Worm (Caenorhabditis elegans) whole organism, L1 larva: ENCODE data around the gene sri-28.
A peak's percentile ranks its signal among the peaks of the same experiment; 100 is the strongest.

Source experiments
- aha-1 ChIP-seq: fragments of 150-350 bp; optimal IDR thresholded peaks from 2 replicates; lab custom pipeline; 2014; ENCODE audit warnings: missing biosample characterization, missing genetic modification characterization
- ceh-8 ChIP-seq: fragments of 200-800 bp; sonication (Bioruptor generic); optimal IDR thresholded peaks from 2 replicates; lab custom pipeline; 2018; ENCODE audit warnings: mild to moderate bottlenecking, missing genetic modification characterization, moderate library complexity, missing compliant biosample characterization
- ceh-82 ChIP-seq, 3 experiments: fragments of 150-350 bp in 1 of 3; sonication (generic microtip) in 2 of 3; optimal IDR thresholded peaks; 2 replicates each; lab custom pipeline; 2014 to 2017; ENCODE audit warnings: missing biosample characterization in 3 of 3, missing genetic modification characterization in 3 of 3
- ceh-88 ChIP-seq: fragments of 200-800 bp; sonication (Bioruptor generic); IDR thresholded peaks from 2 replicates; pipeline ENCODE4 v1.3.6; 2022; ENCODE audit warnings: missing genetic modification characterization, missing compliant biosample characterization
- ceh-90 ChIP-seq: sonication (generic microtip); optimal IDR thresholded peaks from 2 replicates; lab custom pipeline; 2016; ENCODE audit warnings: missing genetic modification characterization, missing compliant biosample characterization
- ces-1 ChIP-seq: fragments of 150-350 bp; optimal IDR thresholded peaks from 2 replicates; lab custom pipeline; 2014; ENCODE audit warnings: missing biosample characterization, missing genetic modification reagents, missing genetic modification characterization
- dpl-1 ChIP-seq, 3 experiments: fragments of 150-350 bp in 2 of 3; sonication (generic microtip) in 1 of 3; optimal IDR thresholded peaks; 2 replicates each; lab custom pipeline; 2014 to 2017; ENCODE audit warnings: missing biosample characterization in 3 of 3, missing genetic modification characterization in 3 of 3, missing genetic modification reagents in 3 of 3
- efl-1 ChIP-seq, 4 experiments: fragments of 150-350 bp; optimal IDR thresholded peaks in 3 of 4; peaks in 1 of 4; 1 replicate in 1 of 4; 2 replicates in 3 of 4; lab custom pipeline; 2014; ENCODE audit warnings: missing biosample characterization in 2 of 4, missing genetic modification characterization in 2 of 4, missing genetic modification reagents in 2 of 4
- egl-13 ChIP-seq: sonication (generic microtip); optimal IDR thresholded peaks from 2 replicates; lab custom pipeline; 2016; ENCODE audit warnings: missing genotype, missing genetic modification reagents, missing genetic modification characterization, missing compliant biosample characterization
- egl-27 ChIP-seq, 2 experiments: fragments of 150-350 bp in 1 of 2; sonication (generic microtip); optimal IDR thresholded peaks; 3 replicates each; lab custom pipeline; 2017 to 2018; ENCODE audit warnings: missing biosample characterization in 2 of 2, missing genetic modification characterization in 2 of 2, missing genetic modification reagents in 2 of 2
- elt-2 ChIP-seq: sonication (generic microtip); optimal IDR thresholded peaks from 2 replicates; lab custom pipeline; 2016; ENCODE audit warnings: missing genetic modification characterization, mild to moderate bottlenecking, inconsistent platforms, missing compliant biosample characterization, missing genetic modification reagents
- fkh-4 ChIP-seq: sonication (generic microtip); optimal IDR thresholded peaks from 2 replicates; lab custom pipeline; 2016; ENCODE audit warnings: missing compliant biosample characterization, missing genetic modification characterization, borderline replicate concordance
- fkh-8 ChIP-seq: sonication (generic microtip); optimal IDR thresholded peaks from 2 replicates; lab custom pipeline; 2016; ENCODE audit warnings: mild to moderate bottlenecking, missing genetic modification characterization, missing compliant biosample characterization
- fos-1 ChIP-seq: fragments of 150-350 bp; optimal IDR thresholded peaks from 2 replicates; lab custom pipeline; 2014; ENCODE audit warnings: missing biosample characterization, missing genetic modification characterization
- hlh-17 ChIP-seq: fragments of 200-800 bp; sonication (Bioruptor generic); optimal IDR thresholded peaks from 2 replicates; lab custom pipeline; 2018; ENCODE audit warnings: missing genetic modification characterization, mild to moderate bottlenecking, missing compliant biosample characterization, moderate library complexity, borderline replicate concordance
- hpl-2 ChIP-seq: fragments of 150-350 bp; optimal IDR thresholded peaks from 2 replicates; lab custom pipeline; 2014; ENCODE audit warnings: missing biosample characterization, missing genetic modification reagents, missing genetic modification characterization
- irx-1 ChIP-seq: sonication (generic microtip); optimal IDR thresholded peaks from 2 replicates; lab custom pipeline; 2016; ENCODE audit warnings: missing genetic modification characterization, missing compliant biosample characterization
- isw-1 ChIP-seq: fragments of 200-800 bp; sonication (Bioruptor generic); IDR thresholded peaks from 2 replicates; pipeline ENCODE4 v1.3.6; 2022; ENCODE audit warnings: missing genetic modification characterization, missing compliant biosample characterization
- jun-1 ChIP-seq: fragments of 150-350 bp; optimal IDR thresholded peaks from 2 replicates; lab custom pipeline; 2014; ENCODE audit warnings: missing biosample characterization, missing genetic modification reagents, missing genetic modification characterization
- lin-35 ChIP-seq, 2 experiments: fragments of 150-350 bp; optimal IDR thresholded peaks; 2 replicates each; lab custom pipeline; 2014; ENCODE audit warnings: missing biosample characterization in 2 of 2, missing genetic modification characterization in 2 of 2, missing genetic modification reagents in 2 of 2
- lin-39 ChIP-seq: fragments of 150-350 bp; optimal IDR thresholded peaks from 2 replicates; lab custom pipeline; 2014; ENCODE audit warnings: missing biosample characterization, missing genetic modification reagents, missing genetic modification characterization
- lsy-2 ChIP-seq, 2 experiments: fragments of 150-350 bp; optimal IDR thresholded peaks; 2 replicates each; lab custom pipeline; 2014; ENCODE audit warnings: missing biosample characterization in 2 of 2, missing genetic modification characterization in 2 of 2
- mab-9 ChIP-seq: fragments of 200-800 bp; sonication (Bioruptor generic); IDR thresholded peaks from 2 replicates; pipeline ENCODE4 v1.3.6; 2022; ENCODE audit warnings: missing genetic modification reagents, missing genetic modification characterization, missing compliant biosample characterization
- mep-1 ChIP-seq: fragments of 150-350 bp; optimal IDR thresholded peaks from 2 replicates; lab custom pipeline; 2014; ENCODE audit warnings: missing biosample characterization, missing genetic modification characterization
- nhr-20 ChIP-seq: sonication (generic microtip); optimal IDR thresholded peaks from 2 replicates; lab custom pipeline; 2016; ENCODE audit warnings: mild to moderate bottlenecking, missing genetic modification characterization, missing compliant biosample characterization
- nhr-47 ChIP-seq: sonication (generic microtip); optimal IDR thresholded peaks from 2 replicates; lab custom pipeline; 2016; ENCODE audit warnings: mild to moderate bottlenecking, missing genetic modification characterization, moderate library complexity, missing compliant biosample characterization
- nhr-71 ChIP-seq: sonication (generic microtip); optimal IDR thresholded peaks from 2 replicates; lab custom pipeline; 2016; ENCODE audit warnings: mild to moderate bottlenecking, missing genetic modification characterization, moderate library complexity, missing compliant biosample characterization
- nhr-77 ChIP-seq: fragments of 150-350 bp; optimal IDR thresholded peaks from 2 replicates; lab custom pipeline; 2014; ENCODE audit warnings: missing biosample characterization, missing genetic modification characterization
- pag-3 ChIP-seq: sonication (generic microtip); optimal IDR thresholded peaks from 2 replicates; lab custom pipeline; 2017; ENCODE audit warnings: missing genetic modification characterization, mild to moderate bottlenecking, missing compliant biosample characterization, antibody characterized with exemption, borderline replicate concordance; ENCODE audit not compliant: insufficient read depth
- pax-3 ChIP-seq: fragments of 200-800 bp; sonication (Bioruptor generic); optimal IDR thresholded peaks from 2 replicates; lab custom pipeline; 2018; ENCODE audit warnings: mild to moderate bottlenecking, missing genetic modification characterization, moderate library complexity, missing compliant biosample characterization
- pqm-1 ChIP-seq: sonication (generic microtip); optimal IDR thresholded peaks from 3 replicates; lab custom pipeline; 2017; ENCODE audit warnings: missing biosample characterization, missing genetic modification characterization
- rnt-1 ChIP-seq: sonication (generic microtip); optimal IDR thresholded peaks from 2 replicates; lab custom pipeline; 2016; ENCODE audit warnings: mild to moderate bottlenecking, missing genetic modification characterization, moderate library complexity, missing compliant biosample characterization
- skn-1 ChIP-seq: fragments of 150-350 bp; optimal IDR thresholded peaks from 2 replicates; lab custom pipeline; 2014; ENCODE audit warnings: missing biosample characterization, missing genetic modification characterization
- snpc-4 ChIP-seq: fragments of 150-350 bp; optimal IDR thresholded peaks from 2 replicates; lab custom pipeline; 2014; ENCODE audit warnings: missing biosample characterization, missing genetic modification characterization
- sptf-1 ChIP-seq: fragments of 150-350 bp; optimal IDR thresholded peaks from 2 replicates; lab custom pipeline; 2014; ENCODE audit warnings: missing biosample characterization, missing genetic modification characterization
- sup-37 ChIP-seq: fragments of 200-800 bp; sonication (Bioruptor generic); optimal IDR thresholded peaks from 2 replicates; lab custom pipeline; 2018; ENCODE audit warnings: mild to moderate bottlenecking, missing genetic modification characterization, missing compliant biosample characterization
- swsn-7 ChIP-seq: sonication (generic microtip); optimal IDR thresholded peaks from 2 replicates; lab custom pipeline; 2016; ENCODE audit warnings: missing genetic modification characterization, missing compliant biosample characterization
- tlp-1 ChIP-seq: fragments of 150-350 bp; optimal IDR thresholded peaks from 2 replicates; lab custom pipeline; 2014; ENCODE audit warnings: missing biosample characterization, missing genetic modification characterization
- unc-62 ChIP-seq: fragments of 150-350 bp; optimal IDR thresholded peaks from 2 replicates; lab custom pipeline; 2014; ENCODE audit warnings: missing biosample characterization, missing genetic modification reagents, missing genetic modification characterization
- vab-15 ChIP-seq: sonication (generic microtip); optimal IDR thresholded peaks from 2 replicates; lab custom pipeline; 2017; ENCODE audit warnings: missing genotype, mild to moderate bottlenecking, missing genetic modification characterization, missing compliant biosample characterization
- xbp-1 ChIP-seq: sonication (generic microtip); optimal IDR thresholded peaks from 2 replicates; lab custom pipeline; 2016; ENCODE audit warnings: missing genetic modification characterization, missing compliant biosample characterization
- ztf-4 ChIP-seq: fragments of 150-350 bp; optimal IDR thresholded peaks from 2 replicates; lab custom pipeline; 2014; ENCODE audit warnings: missing biosample characterization, missing genetic modification characterization

sri-28 gene

ce11 chrII:3061605-3062004 lies 13.1 kb downstream of the sri-28 start:
- TF ChIP-seq pax-3 (tag; lab: Kevin White, UChicago) (no peak), aha-1 (tag; lab: Kevin White, UChicago) (no peak), nhr-71 (no peak), dpl-1 (GFP tag; optimal IDR thresholded peaks at IDR 0.05; lab: Kevin White, UChicago) (no peak), mab-9 (GFP tag; lab: Robert Waterston, UW) (no peak), jun-1 (no peak), hlh-17 (no peak), mep-1 (tag; lab: Kevin White, UChicago) (no peak), fkh-4 (tag; lab: Kevin White, UChicago) (no peak), rnt-1 (tag; lab: Kevin White, UChicago) (no peak), irx-1 (tag; lab: Kevin White, UChicago) (no peak), nhr-77 (no peak), sup-37 (GFP tag; lab: Kevin White, UChicago) (no peak), isw-1 (no peak), xbp-1 (no peak), pag-3 (tag; lab: Kevin White, UChicago) (no peak), ceh-90 (tag; lab: Kevin White, UChicago) (no peak), unc-62 (GFP tag; lab: Kevin White, UChicago) (no peak), skn-1 (tag; lab: Kevin White, UChicago) (no peak)
- TF ChIP-seq, all 84 proteins: peak for 0

- TF ChIP-seq elt-2 (tag; lab: Kevin White, UChicago) (peak; percentile 45), lsy-2 (tag; optimal IDR thresholded peaks at IDR 0.05; lab: Kevin White, UChicago) (peak in 1 of 2 experiments; percentile 42), lin-39 (no peak), lin-35 (GFP tag; optimal IDR thresholded peaks at IDR 0.05; lab: Kevin White, UChicago) (peak in 1 of 2 experiments; percentile 3), ceh-88 (GFP tag; lab: Robert Waterston, UW) (no peak)
These were observed 13.7 kb downstream of the sri-28 start for ce11 chrII:3062222-3062621.

ce11 chrII:3062876-3063275 lies 14.4 kb downstream of the sri-28 start:
- TF ChIP-seq ceh-90 (tag; lab: Kevin White, UChicago) (no peak), swsn-7 (tag; lab: Kevin White, UChicago) (no peak), fkh-8 (tag; lab: Kevin White, UChicago) (no peak), sup-37 (GFP tag; lab: Kevin White, UChicago) (no peak), nhr-47 (tag; lab: Kevin White, UChicago) (no peak), fos-1 (no peak)

ce11 chrII:3063366-3063765 lies 14.9 kb downstream of the sri-28 start:
- no peak for TF ChIP-seq swsn-7 (tag; lab: Kevin White, UChicago)
- TF ChIP-seq snpc-4 (tag; lab: Kevin White, UChicago), result no peak
- TF ChIP-seq egl-13 (tag; lab: Kevin White, UChicago), result no peak
- no peak for TF ChIP-seq ceh-88 (GFP tag; lab: Robert Waterston, UW)
- TF ChIP-seq vab-15 (tag; lab: Kevin White, UChicago), result no peak
- no peak for TF ChIP-seq rnt-1 (tag; lab: Kevin White, UChicago)
- no peak for TF ChIP-seq skn-1 (tag; lab: Kevin White, UChicago)

ce11 chrII:3063984-3064383 lies 15.5 kb downstream of the sri-28 start:
- TF ChIP-seq ztf-4 (no peak), efl-1 (optimal IDR thresholded peaks at IDR 0.05; lab: Kevin White, UChicago) (no peak), efl-1 (GFP tag; optimal IDR thresholded peaks at IDR 0.05 in 1 of 2; lab: Kevin White, UChicago) (no peak), pqm-1 (no peak), jun-1 (no peak), tlp-1 (tag; lab: Kevin White, UChicago) (no peak), hpl-2 (GFP tag; lab: Kevin White, UChicago) (no peak), ceh-8 (GFP tag; lab: Kevin White, UChicago) (no peak), egl-27 (tag; optimal IDR thresholded peaks at IDR 0.05; lab: Kevin White, UChicago) (no peak), ces-1 (GFP tag; lab: Kevin White, UChicago) (no peak), egl-13 (tag; lab: Kevin White, UChicago) (no peak), nhr-20 (tag; lab: Kevin White, UChicago) (no peak), ceh-82 (tag; optimal IDR thresholded peaks at IDR 0.05; lab: Kevin White, UChicago) (no peak), sptf-1 (tag; lab: Kevin White, UChicago) (no peak), hlh-17 (no peak)
